Fruit fly (Drosophila melanogaster): Measurements from ENCODE around the gene CG11403.

- TF ChIP-seq CTCF (optimal IDR thresholded peaks at IDR 0.05) (no peak), CG8478 (optimal IDR thresholded peaks at IDR 0.05) (no peak)
Measured at dm6 chrX:1270183-1270582, 30.5 kb upstream of the CG11403 start.
